Worm (Caenorhabditis elegans): Measurements from ENCODE around the gene tbc-6.

DNA sequence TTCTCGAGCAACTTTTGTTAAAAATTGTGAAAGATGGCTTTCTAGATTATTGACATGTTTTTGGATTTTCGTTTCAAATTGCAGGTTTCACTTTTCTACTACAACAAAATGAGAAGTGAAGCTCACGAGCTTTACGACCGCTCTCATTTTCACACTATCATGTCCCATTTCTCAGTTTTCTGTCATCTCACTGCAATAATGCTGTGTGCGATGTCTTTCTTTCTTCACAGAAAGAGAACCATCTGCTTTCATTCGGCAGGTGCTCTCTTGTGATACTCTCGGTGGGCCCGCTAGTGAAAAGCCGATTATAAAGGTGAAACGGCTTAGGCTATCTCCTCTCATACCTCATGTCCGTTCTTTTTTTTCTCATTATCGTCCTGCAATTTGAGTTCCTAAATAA lies 4.7 kb upstream of the tbc-6 start:
- TF ChIP-seq sdc-2 (tag; optimal IDR thresholded peaks at IDR 0.05) = no peak
- TF ChIP-seq pros-1 (tag; optimal IDR thresholded peaks at IDR 0.05) = no peak
- TF ChIP-seq pha-4 (tag; optimal IDR thresholded peaks at IDR 0.05) = no peak
- TF ChIP-seq pqm-1 (tag; optimal IDR thresholded peaks at IDR 0.05) = no peak
- TF ChIP-seq lin-11 (tag; optimal IDR thresholded peaks at IDR 0.05) = no peak
- TF ChIP-seq Y22D7AL.16 (tag; optimal IDR thresholded peaks at IDR 0.05) = no peak
- no peak for TF ChIP-seq nhr-11 (tag; optimal IDR thresholded peaks at IDR 0.05)
- TF ChIP-seq ama-1 (optimal IDR thresholded peaks at IDR 0.05) = no peak
- no peak for TF ChIP-seq pag-3 (tag; optimal IDR thresholded peaks at IDR 0.05; ENCODE audit: borderline replicate concordance)
- TF ChIP-seq elt-4 (tag; optimal IDR thresholded peaks at IDR 0.05) = no peak
- no peak for TF ChIP-seq ceh-24 (tag; optimal IDR thresholded peaks at IDR 0.05)
- TF ChIP-seq nfya-1 (tag; optimal IDR thresholded peaks at IDR 0.05) = peak; percentile 3

Measured in whole organism, late embryonic.